Fruit fly (Drosophila melanogaster): ENCODE measurements around the gene CG6621.

Gene CG6621

dm6 chr3R:10868427-10868962 is 24.8 kb downstream of the CG6621 start, which contains the start of the genes SelR and Tsp86D (continued):
- TF ChIP-seq CG31365 (tag; optimal IDR thresholded peaks at IDR 0.05) (peak; percentile 5), CG2875 (GFP tag; optimal IDR thresholded peaks at IDR 0.05) (no peak), abd-A (tag; optimal IDR thresholded peaks at IDR 0.05) (peak; percentile 94), Myb (GFP tag; optimal IDR thresholded peaks at IDR 0.05) (no peak), onecut (GFP tag; IDR thresholded peaks at IDR 0.05) (no peak; the same call in 1 of the 2 replicates), ems (GFP tag; optimal IDR thresholded peaks at IDR 0.05) (no peak), NFAT (GFP tag; IDR thresholded peaks at IDR 0.05) (0 out of 2 replicates have a peak, but pooled peaks have one; percentile 27), Mad (GFP tag; optimal IDR thresholded peaks at IDR 0.05) (no peak), Dek (tag; optimal IDR thresholded peaks at IDR 0.05) (peak; percentile 3), CG2120 (GFP tag; optimal IDR thresholded peaks at IDR 0.05) (no peak), sim (GFP tag; IDR thresholded peaks at IDR 0.05) (no peak), rib (GFP tag; IDR thresholded peaks at IDR 0.05) (no peak), CG31224 (GFP tag; IDR thresholded peaks at IDR 0.05) (no peak), unc-4 (GFP tag; IDR thresholded peaks at IDR 0.05; ENCODE audit: partially characterized antibody) (peak; percentile 66), HLH3B (GFP tag; IDR thresholded peaks at IDR 0.05) (0 out of 2 replicates have a peak, but pooled peaks have one; percentile 11), Atf3 (GFP tag; optimal IDR thresholded peaks at IDR 0.05) (no peak), bcd (GFP tag; optimal IDR thresholded peaks at IDR 0.05) (peak; percentile 24), kni (GFP tag; optimal IDR thresholded peaks at IDR 0.05) (peak; percentile 16), ara (GFP tag; IDR thresholded peaks at IDR 0.05) (no peak), CG42726 (GFP tag; IDR thresholded peaks at IDR 0.05; ENCODE audit: partially characterized antibody) (peak; percentile 72), Nf-YC (tag; optimal IDR thresholded peaks at IDR 0.05) (peak; percentile 66), tna (GFP tag; IDR thresholded peaks at IDR 0.05; ENCODE audit: partially characterized antibody) (no peak; the same call in none of the 2 replicates), Abd-B (GFP tag; optimal IDR thresholded peaks at IDR 0.05) (peak; percentile 80), ac (GFP tag; optimal IDR thresholded peaks at IDR 0.05) (peak; percentile 48), lov (optimal IDR thresholded peaks at IDR 0.05) (no peak), lov (GFP tag; IDR thresholded peaks at IDR 0.05) (peak; percentile 62; the same call in 1 of the 3 replicates), Sox100B (GFP tag; optimal IDR thresholded peaks at IDR 0.05) (no peak), Doc3 (GFP tag; IDR thresholded peaks at IDR 0.05; ENCODE audit: partially characterized antibody) (peak; percentile 40; the same call in 2 of the 3 replicates), sna (GFP tag; IDR thresholded peaks at IDR 0.05; ENCODE audit: partially characterized antibody) (peak; percentile 74), ab (GFP tag; optimal IDR thresholded peaks at IDR 0.05) (no peak), tin (GFP tag; optimal IDR thresholded peaks at IDR 0.05) (no peak), CG12155 (GFP tag; optimal IDR thresholded peaks at IDR 0.05) (no peak), CG4820 (GFP tag; optimal IDR thresholded peaks at IDR 0.05) (no peak), Adf1 (GFP tag; IDR thresholded peaks at IDR 0.05) (peak; percentile 26; the same call in 1 of the 2 replicates), CG12104 (GFP tag; optimal IDR thresholded peaks at IDR 0.05) (peak; percentile 48), MESR4 (GFP tag; optimal IDR thresholded peaks at IDR 0.05) (peak; percentile 87), dm (GFP tag; optimal IDR thresholded peaks at IDR 0.05) (peak; percentile 75), en (GFP tag; optimal IDR thresholded peaks at IDR 0.05) (no peak), Sin3A (optimal IDR thresholded peaks at IDR 0.05) (peak; percentile 81), p53 (GFP tag; optimal IDR thresholded peaks at IDR 0.05) (peak; percentile 57), CG17328 (GFP tag; IDR thresholded peaks at IDR 0.05) (no peak), CG8478 (optimal IDR thresholded peaks at IDR 0.05) (no peak), Eip74EF (GFP tag; optimal IDR thresholded peaks at IDR 0.05) (peak in 1 of 2 experiments; percentile 46), ato (GFP tag; IDR thresholded peaks at IDR 0.05; ENCODE audit: partially characterized antibody) (0 out of 2 replicates have a peak, but pooled peaks have one; percentile 12), CG6689 (GFP tag; IDR thresholded peaks at IDR 0.05) (no peak), Spps (tag; optimal IDR thresholded peaks at IDR 0.05) (no peak), CG12769 (tag; optimal IDR thresholded peaks at IDR 0.05) (peak; percentile 15), run (tag; optimal IDR thresholded peaks at IDR 0.05) (peak; percentile 25), MBD-R2 (GFP tag; IDR thresholded peaks at IDR 0.05) (peak; percentile 97), Fer2 (tag; optimal IDR thresholded peaks at IDR 0.05) (no peak), CG7839 (tag; optimal IDR thresholded peaks at IDR 0.05) (peak; percentile 39)
